Fruit fly (Drosophila melanogaster): ENCODE data around the gene CG4194.

The CG4194 gene

DNA sequence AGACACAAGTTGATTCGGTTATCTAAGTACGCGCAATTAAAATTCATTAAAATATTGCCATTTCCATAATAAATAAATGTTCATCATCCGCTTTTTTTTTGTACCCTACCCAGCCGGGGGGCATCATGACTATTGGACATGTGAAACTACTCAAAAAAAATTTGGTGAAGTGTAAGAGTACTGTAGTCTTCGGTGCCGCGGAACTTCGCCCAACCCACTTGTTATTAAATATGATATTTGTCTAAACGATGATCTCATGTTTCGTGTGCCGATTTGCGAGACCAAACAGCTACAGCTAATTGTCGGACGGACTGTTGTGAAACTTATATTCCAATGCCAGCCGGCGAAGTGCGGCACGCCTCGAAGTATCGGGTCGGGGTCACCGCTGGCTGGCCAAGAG is 20.4 kb downstream of the CG4194 start:
- TF ChIP-seq sv (GFP tag; optimal IDR thresholded peaks at IDR 0.05) (no peak), Dfd (GFP tag; optimal IDR thresholded peaks at IDR 0.05) (no peak), HLH106 (tag; optimal IDR thresholded peaks at IDR 0.05) (no peak), woc (GFP tag; optimal IDR thresholded peaks at IDR 0.05) (no peak)

DNA sequence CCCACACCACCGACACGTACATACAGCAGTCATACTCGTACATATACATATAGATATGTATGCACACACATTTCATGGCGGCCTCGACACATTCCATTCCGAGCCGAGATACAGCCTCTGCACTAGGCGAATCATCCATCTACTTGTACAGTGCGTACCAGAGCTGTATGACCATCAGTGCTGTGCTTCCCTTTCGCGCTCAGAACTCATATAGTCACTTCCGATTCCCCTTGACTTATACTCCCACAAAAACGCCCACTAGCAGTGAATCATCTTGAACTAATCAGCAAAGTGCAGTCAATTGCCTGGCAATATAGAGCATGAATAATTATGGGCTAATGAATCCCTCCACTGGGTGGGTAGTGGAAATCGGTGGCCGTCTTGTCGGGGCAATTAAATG is 21.4 kb downstream of the CG4194 start:
- TF ChIP-seq Myc (optimal IDR thresholded peaks at IDR 0.05) (no peak), Mio (GFP tag; optimal IDR thresholded peaks at IDR 0.05) (no peak), GATAd (GFP tag; optimal IDR thresholded peaks at IDR 0.05) (no peak), rgr (GFP tag; optimal IDR thresholded peaks at IDR 0.05) (no peak), Sp1 (GFP tag; optimal IDR thresholded peaks at IDR 0.05) (no peak), CG9705 (GFP tag; optimal IDR thresholded peaks at IDR 0.05) (no peak), HLH106 (tag; optimal IDR thresholded peaks at IDR 0.05) (no peak), OdsH (GFP tag; optimal IDR thresholded peaks at IDR 0.05) (no peak), tai (GFP tag; optimal IDR thresholded peaks at IDR 0.05) (no peak), CrebA (GFP tag; optimal IDR thresholded peaks at IDR 0.05; ENCODE audit: borderline replicate concordance) (no peak), Dif (GFP tag; optimal IDR thresholded peaks at IDR 0.05; ENCODE audit: partially characterized antibody) (no peak), h (GFP tag; optimal IDR thresholded peaks at IDR 0.05) (no peak), fru (GFP tag; optimal IDR thresholded peaks at IDR 0.05) (no peak), foxo (GFP tag; optimal IDR thresholded peaks at IDR 0.05) (no peak), N (GFP tag; optimal IDR thresholded peaks at IDR 0.05) (no peak)

DNA sequence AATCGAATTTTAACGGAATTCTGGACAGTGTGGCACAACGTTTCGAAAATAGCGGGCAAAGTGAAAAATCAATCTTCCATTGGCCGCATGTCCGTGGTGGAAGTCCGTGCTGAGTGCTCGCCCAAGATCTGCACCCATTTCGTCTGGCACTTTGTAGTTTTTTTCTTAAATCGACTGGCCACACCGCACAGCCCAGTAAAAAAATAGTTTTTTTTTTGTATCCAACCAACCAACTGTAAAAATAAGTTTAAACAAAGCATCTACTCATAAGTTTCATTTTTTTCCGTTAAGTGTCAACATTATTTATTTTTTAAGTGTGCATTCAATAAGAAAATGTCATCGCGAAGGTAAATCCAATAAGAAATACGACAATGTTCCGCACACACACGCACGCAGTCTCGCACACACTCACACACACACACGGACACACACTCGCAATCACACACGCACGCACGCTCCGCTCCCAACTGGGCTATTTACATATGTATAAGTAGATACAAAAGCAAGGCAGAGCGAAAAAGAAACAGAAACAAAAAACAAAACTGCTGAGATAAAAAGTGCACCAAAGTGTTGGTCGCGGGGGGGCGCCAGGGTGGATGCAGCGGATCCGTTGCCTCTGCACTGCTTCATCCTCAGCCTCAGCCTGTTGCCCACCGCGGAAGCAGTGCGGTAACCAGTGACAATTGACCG is 25.8 kb downstream of the CG4194 start, which contains the start of gene csw:
TSS of gene csw (plus strand) at position 163 of the 690 bp plus-strand sequence.
- TF ChIP-seq rgr (GFP tag; optimal IDR thresholded peaks at IDR 0.05) (peak; percentile 1), jim (GFP tag; optimal IDR thresholded peaks at IDR 0.05) (peak; percentile 92), sage (GFP tag; optimal IDR thresholded peaks at IDR 0.05) (no peak), usp (GFP tag; optimal IDR thresholded peaks at IDR 0.05) (no peak), woc (GFP tag; optimal IDR thresholded peaks at IDR 0.05) (no peak), sv (GFP tag; optimal IDR thresholded peaks at IDR 0.05) (peak; percentile 34), Hr78 (GFP tag; optimal IDR thresholded peaks at IDR 0.05) (no peak), CrebA (GFP tag; optimal IDR thresholded peaks at IDR 0.05; ENCODE audit: borderline replicate concordance) (no peak), pan (optimal IDR thresholded peaks at IDR 0.05) (no peak), dsf (GFP tag; optimal IDR thresholded peaks at IDR 0.05; ENCODE audit: borderline replicate concordance) (no peak), OdsH (GFP tag; optimal IDR thresholded peaks at IDR 0.05) (no peak), fru (GFP tag; optimal IDR thresholded peaks at IDR 0.05) (no peak), dmrt93B (GFP tag; optimal IDR thresholded peaks at IDR 0.05) (no peak), CG32264 (GFP tag; optimal IDR thresholded peaks at IDR 0.05) (no peak), Hnf4 (GFP tag; optimal IDR thresholded peaks at IDR 0.05) (peak; percentile 91), N (GFP tag; optimal IDR thresholded peaks at IDR 0.05) (peak; percentile 75), tai (GFP tag; optimal IDR thresholded peaks at IDR 0.05) (no peak), CG9705 (GFP tag; optimal IDR thresholded peaks at IDR 0.05) (no peak), ey (GFP tag; optimal IDR thresholded peaks at IDR 0.05) (no peak), brk (GFP tag; optimal IDR thresholded peaks at IDR 0.05) (no peak), HLH106 (tag; optimal IDR thresholded peaks at IDR 0.05) (peak; percentile 5), Mio (GFP tag; optimal IDR thresholded peaks at IDR 0.05) (no peak), Hr83 (GFP tag; optimal IDR thresholded peaks at IDR 0.05; ENCODE audit: poor library complexity, severe bottlenecking) (peak; percentile 18), h (GFP tag; optimal IDR thresholded peaks at IDR 0.05) (peak; percentile 23), GATAd (GFP tag; optimal IDR thresholded peaks at IDR 0.05) (no peak), psq (GFP tag; optimal IDR thresholded peaks at IDR 0.05) (peak; percentile 33), Rel (GFP tag; optimal IDR thresholded peaks at IDR 0.05) (no peak), Rel (tag; optimal IDR thresholded peaks at IDR 0.05) (peak; percentile 3), Myc (optimal IDR thresholded peaks at IDR 0.05) (no peak), foxo (GFP tag; optimal IDR thresholded peaks at IDR 0.05) (peak in 1 of 2 experiments; percentile 50), dl (GFP tag; optimal IDR thresholded peaks at IDR 0.05; ENCODE audit: insufficient read depth in 1 of 2, partially characterized antibody in 2 of 2) (no peak), Jra (GFP tag; optimal IDR thresholded peaks at IDR 0.05) (peak; percentile 35), Vsx2 (GFP tag; optimal IDR thresholded peaks at IDR 0.05; ENCODE audit: partially characterized antibody) (no peak), Sp1 (GFP tag; optimal IDR thresholded peaks at IDR 0.05) (peak; percentile 63), Dfd (GFP tag; optimal IDR thresholded peaks at IDR 0.05) (peak; percentile 82), Dif (GFP tag; optimal IDR thresholded peaks at IDR 0.05; ENCODE audit: partially characterized antibody) (no peak)

Data from whole organism, wandering third instar larva.